Worm (Caenorhabditis elegans) whole organism, L2 larva: ENCODE data around the gene aat-4.

Source experiments
- C34F6.9 ChIP-seq: fragments of 150-350 bp; optimal IDR thresholded peaks from 2 replicates; lab custom pipeline; 2014; ENCODE audit warnings: missing biosample characterization, missing genetic modification characterization
- F13H6.1 ChIP-seq: sonication (generic microtip); optimal IDR thresholded peaks from 2 replicates; lab custom pipeline; 2016; ENCODE audit warnings: missing genetic modification characterization, missing compliant biosample characterization
- R02D3.7 ChIP-seq: fragments of 150-350 bp; optimal IDR thresholded peaks from 2 replicates; lab custom pipeline; 2014; ENCODE audit warnings: missing biosample characterization, missing genetic modification characterization
- Y55F3AM.14 ChIP-seq: fragments of 200-800 bp; sonication (Bioruptor generic); optimal IDR thresholded peaks from 2 replicates; lab custom pipeline; 2018; ENCODE audit warnings: mild to moderate bottlenecking, missing genetic modification characterization, missing compliant biosample characterization
- ZK546.5 ChIP-seq: sonication (generic microtip); optimal IDR thresholded peaks from 2 replicates; lab custom pipeline; 2017; ENCODE audit warnings: missing biosample characterization, missing genetic modification characterization
- alr-1 ChIP-seq: fragments of 150-350 bp; optimal IDR thresholded peaks from 2 replicates; lab custom pipeline; 2014; ENCODE audit warnings: missing biosample characterization, missing genetic modification characterization
- aly-2 ChIP-seq: fragments of 150-350 bp; optimal IDR thresholded peaks from 2 replicates; lab custom pipeline; 2014; ENCODE audit warnings: missing biosample characterization, missing genetic modification characterization
- ama-1 ChIP-seq: fragments of 150-350 bp; optimal IDR thresholded peaks from 2 replicates; lab custom pipeline; 2018; ENCODE audit warnings: inconsistent platforms
- blmp-1 ChIP-seq: sonication (generic microtip); optimal IDR thresholded peaks from 2 replicates; lab custom pipeline; 2017; ENCODE audit warnings: missing genetic modification characterization, mild to moderate bottlenecking, missing compliant biosample characterization, antibody characterized with exemption, moderate library complexity; ENCODE audit not compliant: insufficient read depth
- ceh-16 ChIP-seq: fragments of 150-350 bp; optimal IDR thresholded peaks from 2 replicates; lab custom pipeline; 2014; ENCODE audit warnings: missing biosample characterization, missing genetic modification characterization
- ceh-82 ChIP-seq: fragments of 150-350 bp; optimal IDR thresholded peaks from 2 replicates; lab custom pipeline; 2014; ENCODE audit warnings: missing biosample characterization, missing genetic modification characterization
- crh-2 ChIP-seq: sonication (generic microtip); optimal IDR thresholded peaks from 2 replicates; lab custom pipeline; 2017; ENCODE audit warnings: missing biosample characterization, missing genetic modification characterization
- dmd-4 ChIP-seq: sonication (generic microtip); optimal IDR thresholded peaks from 2 replicates; lab custom pipeline; 2017; ENCODE audit warnings: missing biosample characterization, missing genetic modification characterization
- egl-27 ChIP-seq: sonication (generic microtip); optimal IDR thresholded peaks from 3 replicates; lab custom pipeline; 2017; ENCODE audit warnings: missing biosample characterization, missing genetic modification reagents, missing genetic modification characterization
- elt-1 ChIP-seq: fragments of 150-350 bp; optimal IDR thresholded peaks from 2 replicates; lab custom pipeline; 2014; ENCODE audit warnings: missing biosample characterization, missing genetic modification characterization
- elt-3 ChIP-seq: sonication (generic microtip); optimal IDR thresholded peaks from 2 replicates; lab custom pipeline; 2017; ENCODE audit warnings: missing biosample characterization, missing genetic modification characterization
- fos-1 ChIP-seq: fragments of 150-350 bp; optimal IDR thresholded peaks from 2 replicates; lab custom pipeline; 2014; ENCODE audit warnings: missing biosample characterization, missing genetic modification characterization
- gmeb-1 ChIP-seq: fragments of 150-350 bp; optimal IDR thresholded peaks from 2 replicates; lab custom pipeline; 2014; ENCODE audit warnings: missing biosample characterization, missing genetic modification characterization
- lin-11 ChIP-seq: fragments of 150-350 bp; sonication (generic microtip); optimal IDR thresholded peaks from 2 replicates; lab custom pipeline; 2014; ENCODE audit warnings: missing biosample characterization, missing genetic modification characterization, inconsistent platforms, mixed read lengths
- lin-13 ChIP-seq: fragments of 150-350 bp; optimal IDR thresholded peaks from 2 replicates; lab custom pipeline; 2014; ENCODE audit warnings: missing biosample characterization, missing genetic modification reagents, missing genetic modification characterization
- lin-39 ChIP-seq: fragments of 150-350 bp; optimal IDR thresholded peaks from 2 replicates; lab custom pipeline; 2014; ENCODE audit warnings: missing biosample characterization, missing genetic modification reagents, missing genetic modification characterization
- lsy-2 ChIP-seq, 2 experiments: fragments of 150-350 bp in 1 of 2; sonication (generic microtip) in 1 of 2; optimal IDR thresholded peaks; 2 replicates each; lab custom pipeline; 2014 to 2017; ENCODE audit warnings: missing biosample characterization in 2 of 2, missing genetic modification characterization in 2 of 2
- mab-5 ChIP-seq: fragments of 150-350 bp; optimal IDR thresholded peaks from 2 replicates; lab custom pipeline; 2014; ENCODE audit warnings: missing biosample characterization, missing genetic modification characterization
- mbf-1 ChIP-seq: sonication (generic microtip); optimal IDR thresholded peaks from 2 replicates; lab custom pipeline; 2017; ENCODE audit warnings: missing biosample characterization, missing genetic modification characterization
- mdl-1 ChIP-seq, 2 experiments: fragments of 150-350 bp in 1 of 2; sonication (generic microtip) in 1 of 2; optimal IDR thresholded peaks; 2 replicates each; lab custom pipeline; 2017; ENCODE audit warnings: missing biosample characterization in 2 of 2, missing genetic modification characterization in 2 of 2
- nhr-10 ChIP-seq: sonication (generic microtip); optimal IDR thresholded peaks from 2 replicates; lab custom pipeline; 2017; ENCODE audit warnings: missing biosample characterization, missing genetic modification characterization
- nhr-11 ChIP-seq: fragments of 150-350 bp; optimal IDR thresholded peaks from 2 replicates; lab custom pipeline; 2014; ENCODE audit warnings: missing biosample characterization, missing genetic modification characterization
- nhr-12 ChIP-seq: fragments of 150-350 bp; optimal IDR thresholded peaks from 2 replicates; lab custom pipeline; 2014; ENCODE audit warnings: missing biosample characterization, missing genetic modification characterization
- nhr-129 ChIP-seq: fragments of 150-350 bp; optimal IDR thresholded peaks from 2 replicates; lab custom pipeline; 2014; ENCODE audit warnings: missing biosample characterization, missing genetic modification characterization
- nhr-21 ChIP-seq: fragments of 150-350 bp; optimal IDR thresholded peaks from 2 replicates; lab custom pipeline; 2014; ENCODE audit warnings: missing biosample characterization, missing genetic modification characterization
- nhr-23 ChIP-seq: fragments of 150-350 bp; optimal IDR thresholded peaks from 2 replicates; lab custom pipeline; 2014; ENCODE audit warnings: missing biosample characterization, missing genetic modification reagents, missing genetic modification characterization
- nhr-237 ChIP-seq: fragments of 150-350 bp; optimal IDR thresholded peaks from 2 replicates; lab custom pipeline; 2014; ENCODE audit warnings: missing biosample characterization, missing genetic modification characterization
- nhr-25 ChIP-seq: fragments of 150-350 bp; sonication (generic microtip); optimal IDR thresholded peaks from 3 replicates; lab custom pipeline; 2014; ENCODE audit warnings: missing biosample characterization, missing genetic modification characterization
- nhr-6 ChIP-seq: fragments of 150-350 bp; optimal IDR thresholded peaks from 2 replicates; lab custom pipeline; 2014; ENCODE audit warnings: missing biosample characterization, missing genetic modification characterization
- nhr-77 ChIP-seq: fragments of 150-350 bp; optimal IDR thresholded peaks from 2 replicates; lab custom pipeline; 2014; ENCODE audit warnings: missing biosample characterization, missing genetic modification characterization
- peb-1 ChIP-seq: fragments of 150-350 bp; optimal IDR thresholded peaks from 2 replicates; lab custom pipeline; 2014; ENCODE audit warnings: missing biosample characterization, missing genetic modification characterization
- sem-4 ChIP-seq: fragments of 150-350 bp; optimal IDR thresholded peaks from 2 replicates; lab custom pipeline; 2014; ENCODE audit warnings: missing biosample characterization, missing genetic modification reagents, missing genetic modification characterization
- skn-1 ChIP-seq: sonication (generic microtip); optimal IDR thresholded peaks from 2 replicates; lab custom pipeline; 2017; ENCODE audit warnings: missing biosample characterization, missing genetic modification characterization
- sma-3 ChIP-seq: sonication (generic microtip); optimal IDR thresholded peaks from 2 replicates; lab custom pipeline; 2016; ENCODE audit warnings: missing genetic modification reagents, missing genetic modification characterization, missing compliant biosample characterization
- sma-9 ChIP-seq, 2 experiments: fragments of 150-350 bp in 1 of 2; sonication (generic microtip) in 1 of 2; optimal IDR thresholded peaks; 2 replicates each; lab custom pipeline; 2014 to 2016; ENCODE audit warnings: missing genetic modification characterization in 2 of 2, mild to moderate bottlenecking in 1 of 2, missing biosample characterization in 1 of 2, missing compliant biosample characterization in 1 of 2, missing genetic modification reagents in 1 of 2, moderate library complexity in 1 of 2
- snpc-4 ChIP-seq: fragments of 150-350 bp; optimal IDR thresholded peaks from 2 replicates; lab custom pipeline; 2014; ENCODE audit warnings: missing biosample characterization, missing genetic modification characterization
- unc-39 ChIP-seq: fragments of 150-350 bp; optimal IDR thresholded peaks from 2 replicates; lab custom pipeline; 2014; ENCODE audit warnings: missing biosample characterization, missing genetic modification characterization
- unc-55 ChIP-seq: fragments of 150-350 bp; sonication (generic microtip); optimal IDR thresholded peaks from 3 replicates; lab custom pipeline; 2014; ENCODE audit warnings: missing biosample characterization, missing genetic modification reagents, missing genetic modification characterization
- unc-62 ChIP-seq: fragments of 150-350 bp; optimal IDR thresholded peaks from 2 replicates; lab custom pipeline; 2014; ENCODE audit warnings: missing biosample characterization, missing genetic modification reagents, missing genetic modification characterization
- zag-1 ChIP-seq: fragments of 150-350 bp; optimal IDR thresholded peaks from 2 replicates; lab custom pipeline; 2014; ENCODE audit warnings: missing biosample characterization, missing genetic modification characterization
- ztf-1 ChIP-seq: fragments of 200-800 bp; sonication (Bioruptor generic); conservative IDR thresholded peaks from 2 replicates; pipeline ENCODE4 v1.3.6; 2022; ENCODE audit warnings: missing genetic modification characterization, missing compliant biosample characterization
- ztf-11 ChIP-seq: sonication (generic microtip); optimal IDR thresholded peaks from 2 replicates; lab custom pipeline; 2017; ENCODE audit warnings: missing biosample characterization, missing genetic modification characterization
- ztf-4 ChIP-seq: fragments of 150-350 bp; optimal IDR thresholded peaks from 2 replicates; lab custom pipeline; 2014; ENCODE audit warnings: missing biosample characterization, missing genetic modification characterization

Gene aat-4

DNA sequence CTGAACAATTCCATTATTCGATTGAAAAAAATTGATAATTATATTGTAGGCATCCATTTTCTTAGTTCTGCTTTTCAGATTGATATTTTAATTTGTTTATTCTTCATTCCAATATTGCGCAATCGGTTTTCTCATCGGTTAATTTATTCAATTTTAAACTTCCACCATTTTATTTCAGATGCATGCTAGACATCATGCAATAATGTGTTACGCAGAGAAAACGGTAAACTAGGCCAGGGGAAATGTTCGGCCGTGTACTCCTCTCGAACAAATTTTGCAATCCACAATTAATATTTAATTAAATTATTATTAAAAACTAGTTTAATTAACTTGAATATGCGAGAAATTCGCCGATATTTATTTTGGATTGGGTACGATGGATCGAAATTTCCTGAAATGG lies 46.1 kb upstream of the aat-4 start, which contains the start of gene Y73B6BL.29:
Gene Y73B6BL.29, plus strand, starts transcription at position 263 of the 400 bp plus-strand sequence.
- TF ChIP-seq nhr-21 (tag; lab: Kevin White, UChicago) (peak; percentile 86), lsy-2 (tag; optimal IDR thresholded peaks at IDR 0.05; lab: Kevin White, UChicago) (peak; percentile 88 to 95), aly-2 (no peak), ztf-1 (GFP tag; lab: Robert Waterston, UW) (no peak), mab-5 (tag; lab: Kevin White, UChicago) (peak; percentile 66), sma-9 (GFP tag; optimal IDR thresholded peaks at IDR 0.05; lab: Kevin White, UChicago) (peak; percentile 98), sma-9 (tag; optimal IDR thresholded peaks at IDR 0.05; lab: Kevin White, UChicago) (no peak), ama-1 (peak; percentile 38), mdl-1 (tag; optimal IDR thresholded peaks at IDR 0.05; lab: Kevin White, UChicago) (peak in 1 of 2 experiments; percentile 25), egl-27 (tag; lab: Kevin White, UChicago) (peak; percentile 84), ZK546.5 (tag; lab: Kevin White, UChicago) (peak; percentile 89), nhr-6 (tag; lab: Kevin White, UChicago) (peak; percentile 94), zag-1 (tag; lab: Kevin White, UChicago) (peak; percentile 34), sem-4 (peak; percentile 80), nhr-11 (no peak), Y55F3AM.14 (GFP tag; lab: Kevin White, UChicago) (peak; percentile 23), peb-1 (tag; lab: Kevin White, UChicago) (no peak), lin-39 (tag; lab: Kevin White, UChicago) (no peak), elt-1 (tag; lab: Kevin White, UChicago) (no peak), nhr-25 (tag; lab: Kevin White, UChicago) (peak; percentile 94), snpc-4 (tag; lab: Kevin White, UChicago) (peak; percentile 81), ztf-11 (tag; lab: Kevin White, UChicago) (no peak), unc-62 (no peak), nhr-23 (no peak), nhr-77 (tag; lab: Kevin White, UChicago) (peak; percentile 42), dmd-4 (tag; lab: Kevin White, UChicago) (peak; percentile 32), lin-11 (tag; lab: Kevin White, UChicago) (peak; percentile 73), skn-1 (no peak), nhr-237 (tag; lab: Kevin White, UChicago) (no peak), unc-55 (peak; percentile 98), crh-2 (peak; percentile 95), gmeb-1 (tag; lab: Kevin White, UChicago) (peak; percentile 98), fos-1 (tag; lab: Kevin White, UChicago) (peak; percentile 57), ceh-16 (peak; percentile 69), lin-13 (GFP tag; lab: Kevin White, UChicago) (peak; percentile 90), unc-39 (tag; lab: Kevin White, UChicago) (no peak), nhr-10 (tag; lab: Kevin White, UChicago) (no peak), sma-3 (peak; percentile 94), ceh-82 (peak; percentile 8), nhr-12 (tag; lab: Kevin White, UChicago) (no peak), F13H6.1 (peak; percentile 89), nhr-129 (tag; lab: Kevin White, UChicago) (no peak), alr-1 (tag; lab: Kevin White, UChicago) (no peak), blmp-1 (tag; lab: Kevin White, UChicago) (peak; percentile 44), ztf-4 (peak; percentile 88), elt-3 (tag; lab: Kevin White, UChicago) (no peak), R02D3.7 (tag; lab: Kevin White, UChicago) (peak; percentile 71), mbf-1 (tag; lab: Kevin White, UChicago) (no peak), C34F6.9 (peak; percentile 93)
